Fruit fly (Drosophila melanogaster) whole organism, embryonic: ENCODE results near the gene CG9986.

Experiments used
- Asciz ChIP-seq: fragments of 200-800 bp; sonication (Bioruptor generic); optimal IDR thresholded peaks from 2 replicates; lab custom pipeline; 2017; ENCODE audit warnings: missing biosample characterization, mild to moderate bottlenecking, missing genetic modification characterization, missing genetic modification reagents
- CG10366 ChIP-seq: fragments of 200-800 bp; sonication (Bioruptor generic); IDR thresholded peaks from 2 replicates; pipeline ENCODE4 v1.3.6; 2022; ENCODE audit warnings: missing biosample characterization, missing genetic modification characterization
- CG10462 ChIP-seq: fragments of 200-800 bp; sonication (Bioruptor generic); optimal IDR thresholded peaks from 2 replicates; lab custom pipeline; 2016; ENCODE audit warnings: missing biosample characterization, missing genetic modification characterization
- CG11398 ChIP-seq: fragments of 200-800 bp; sonication (Bioruptor generic); optimal IDR thresholded peaks from 2 replicates; lab custom pipeline; 2016; ENCODE audit warnings: missing biosample characterization, missing genetic modification characterization
- CG12155 ChIP-seq: fragments of 200-800 bp; sonication (Bioruptor generic); optimal IDR thresholded peaks from 3 replicates; lab custom pipeline; 2016; ENCODE audit warnings: missing biosample characterization, missing genetic modification characterization
- CG12391 ChIP-seq: fragments of 200-800 bp; sonication (Bioruptor generic); optimal IDR thresholded peaks from 3 replicates; lab custom pipeline; 2018; ENCODE audit warnings: missing biosample characterization, mild to moderate bottlenecking, missing genetic modification characterization, moderate library complexity
- CG12744 ChIP-seq: fragments of 200-800 bp; sonication (Bioruptor generic); optimal IDR thresholded peaks from 2 replicates; lab custom pipeline; 2016; ENCODE audit warnings: missing biosample characterization, missing genetic modification characterization
- CG12769 ChIP-seq: fragments of 200-800 bp; sonication (Bioruptor generic); optimal IDR thresholded peaks from 2 replicates; lab custom pipeline; 2019; ENCODE audit warnings: missing biosample characterization, mild to moderate bottlenecking, missing genetic modification characterization, moderate library complexity
- CG12942 ChIP-seq: fragments of 200-800 bp; sonication (Bioruptor generic); optimal IDR thresholded peaks from 3 replicates; lab custom pipeline; 2016; ENCODE audit warnings: missing biosample characterization, missing genetic modification characterization
- CG13287 ChIP-seq: fragments of 200-800 bp; sonication (Bioruptor generic); IDR thresholded peaks from 2 replicates; pipeline ENCODE4 v1.3.6; 2022; ENCODE audit warnings: missing biosample characterization, missing genetic modification characterization; ENCODE audit not compliant: partially characterized antibody
- CG13424 ChIP-seq: fragments of 200-800 bp; sonication (Bioruptor generic); optimal IDR thresholded peaks from 2 replicates; lab custom pipeline; 2019; ENCODE audit warnings: missing biosample characterization, mild to moderate bottlenecking, missing genetic modification characterization, moderate library complexity
- CG13624 ChIP-seq: fragments of 200-800 bp; sonication (Bioruptor generic); optimal IDR thresholded peaks from 2 replicates; lab custom pipeline; 2016; ENCODE audit warnings: missing biosample characterization, missing genetic modification characterization
- CG13775 ChIP-seq: fragments of 200-800 bp; sonication (Bioruptor generic); optimal IDR thresholded peaks from 3 replicates; lab custom pipeline; 2017; ENCODE audit warnings: missing biosample characterization, mild to moderate bottlenecking, missing genetic modification characterization
- CG14441 ChIP-seq: fragments of 200-800 bp; sonication (Bioruptor generic); IDR thresholded peaks from 2 replicates; pipeline ENCODE4 v1.3.6; 2022; ENCODE audit warnings: missing biosample characterization, missing genetic modification characterization
- CG14965 ChIP-seq: fragments of 200-800 bp; sonication (Bioruptor generic); optimal IDR thresholded peaks from 2 replicates; lab custom pipeline; 2016; ENCODE audit warnings: missing biosample characterization, missing genetic modification characterization, borderline replicate concordance
- CG16779 ChIP-seq: fragments of 200-800 bp; sonication (Bioruptor generic); IDR thresholded peaks from 2 replicates; pipeline ENCODE4 v1.3.6; 2022; ENCODE audit warnings: missing biosample characterization, missing genetic modification characterization
- CG16863 ChIP-seq: fragments of 200-800 bp; sonication (Bioruptor generic); optimal IDR thresholded peaks from 3 replicates; lab custom pipeline; 2016; ENCODE audit warnings: missing biosample characterization, missing genetic modification characterization
- CG2116 ChIP-seq: fragments of 200-800 bp; sonication (Bioruptor generic); optimal IDR thresholded peaks from 3 replicates; lab custom pipeline; 2018; ENCODE audit warnings: missing biosample characterization, mild to moderate bottlenecking, missing genetic modification characterization
- CG2678 ChIP-seq: fragments of 200-800 bp; sonication (Bioruptor generic); optimal IDR thresholded peaks from 3 replicates; lab custom pipeline; 2019; ENCODE audit warnings: missing biosample characterization, mild to moderate bottlenecking, missing genetic modification characterization, moderate library complexity
- CG3065 ChIP-seq: fragments of 200-800 bp; sonication (Bioruptor generic); optimal IDR thresholded peaks from 2 replicates; lab custom pipeline; 2016; ENCODE audit warnings: missing biosample characterization, missing genetic modification characterization
- CG31365 ChIP-seq: fragments of 200-800 bp; sonication (Bioruptor generic); optimal IDR thresholded peaks from 2 replicates; lab custom pipeline; 2018; ENCODE audit warnings: missing biosample characterization, mild to moderate bottlenecking, missing genetic modification characterization
- CG32532 ChIP-seq: fragments of 200-800 bp; sonication (Bioruptor generic); IDR thresholded peaks from 2 replicates; pipeline ENCODE4 v1.3.6; 2022; ENCODE audit warnings: missing biosample characterization, missing genetic modification characterization
- CG4328 ChIP-seq: fragments of 200-800 bp; sonication (Bioruptor generic); optimal IDR thresholded peaks from 3 replicates; lab custom pipeline; 2017; ENCODE audit warnings: missing biosample characterization, missing genetic modification reagents, missing genetic modification characterization
- CG6654 ChIP-seq: fragments of 200-800 bp; sonication (Bioruptor generic); optimal IDR thresholded peaks from 2 replicates; lab custom pipeline; 2017; ENCODE audit warnings: missing biosample characterization, mild to moderate bottlenecking, missing genetic modification characterization
- CG8290 ChIP-seq, 3 experiments: fragments of 200-800 bp; sonication (Bioruptor generic); optimal IDR thresholded peaks; 2 replicates each; lab custom pipeline; 2016 to 2019; ENCODE audit warnings: missing biosample characterization in 3 of 3, missing genetic modification characterization in 3 of 3, mild to moderate bottlenecking in 2 of 3, moderate library complexity in 1 of 3
- CG9817 ChIP-seq: fragments of 200-800 bp; sonication (Bioruptor generic); optimal IDR thresholded peaks from 2 replicates; lab custom pipeline; 2018; ENCODE audit warnings: missing biosample characterization, mild to moderate bottlenecking, missing genetic modification characterization, moderate library complexity
- D19A ChIP-seq: fragments of 200-800 bp; optimal IDR thresholded peaks from 3 replicates; lab custom pipeline; 2019; ENCODE audit warnings: missing biosample characterization, mild to moderate bottlenecking, missing genetic modification characterization, moderate library complexity
- Deaf1 ChIP-seq: fragments of 200-800 bp; optimal IDR thresholded peaks from 3 replicates; lab custom pipeline; 2019; ENCODE audit warnings: missing biosample characterization, mild to moderate bottlenecking, missing genetic modification characterization, moderate library complexity
- Doc2 ChIP-seq: fragments of 200-800 bp; sonication (Bioruptor generic); IDR thresholded peaks from 2 replicates; pipeline ENCODE4 v1.3.6; 2022; ENCODE audit warnings: missing biosample characterization, missing genetic modification characterization
- Lim3 ChIP-seq: fragments of 200-800 bp; sonication (Bioruptor generic); IDR thresholded peaks from 2 replicates; pipeline ENCODE4 v1.3.6; 2022; ENCODE audit warnings: missing biosample characterization, missing genetic modification characterization
- NK7.1 ChIP-seq: fragments of 200-800 bp; sonication (Bioruptor generic); optimal IDR thresholded peaks from 3 replicates; lab custom pipeline; 2016; ENCODE audit warnings: missing biosample characterization, missing genetic modification characterization
- Taf1 ChIP-seq: fragments of 200-800 bp; sonication (Bioruptor generic); IDR thresholded peaks from 2 replicates; pipeline ENCODE4 v1.3.6; 2022; ENCODE audit warnings: missing biosample characterization, missing genetic modification characterization
- Tbp ChIP-seq: fragments of >200 bp; optimal IDR thresholded peaks from 2 replicates; lab custom pipeline; 2018; ENCODE audit warnings: missing biosample characterization, missing genetic modification characterization
- ap ChIP-seq: fragments of 200-800 bp; sonication (Bioruptor generic); IDR thresholded peaks from 2 replicates; pipeline ENCODE4 v1.3.6; 2022; ENCODE audit warnings: missing biosample characterization, missing genetic modification characterization
- bsh ChIP-seq, 2 experiments: fragments of 200-800 bp; sonication (Bioruptor generic); optimal IDR thresholded peaks; 2 replicates each; lab custom pipeline; 2017 to 2018; ENCODE audit warnings: mild to moderate bottlenecking in 2 of 2, missing biosample characterization in 2 of 2, missing genetic modification characterization in 2 of 2, moderate library complexity in 1 of 2
- chn ChIP-seq: fragments of 200-800 bp; sonication (Bioruptor generic); optimal IDR thresholded peaks from 2 replicates; lab custom pipeline; 2016; ENCODE audit warnings: missing biosample characterization, missing genetic modification characterization
- emc ChIP-seq: fragments of 200-800 bp; sonication (Bioruptor generic); optimal IDR thresholded peaks from 2 replicates; lab custom pipeline; 2016; ENCODE audit warnings: missing biosample characterization, missing genetic modification characterization
- esg ChIP-seq: fragments of 200-800 bp; sonication (Bioruptor generic); conservative IDR thresholded peaks from 2 replicates; pipeline ENCODE4 v1.3.6; 2022; ENCODE audit warnings: missing biosample characterization, missing genetic modification characterization
- h ChIP-seq: fragments of >200 bp; optimal IDR thresholded peaks from 2 replicates; lab custom pipeline; 2017
- mirr ChIP-seq: fragments of 200-800 bp; sonication (Bioruptor generic); optimal IDR thresholded peaks from 3 replicates; lab custom pipeline; 2018; ENCODE audit warnings: missing biosample characterization, mild to moderate bottlenecking, missing genetic modification characterization
- pita ChIP-seq: fragments of 200-800 bp; sonication (Bioruptor generic); optimal IDR thresholded peaks from 2 replicates; lab custom pipeline; 2017; ENCODE audit warnings: missing biosample characterization, mild to moderate bottlenecking, missing genetic modification characterization
- pum ChIP-seq: fragments of 200-800 bp; sonication (Bioruptor generic); optimal IDR thresholded peaks from 2 replicates; lab custom pipeline; 2016; ENCODE audit warnings: missing biosample characterization, missing genetic modification characterization
- sc ChIP-seq, 3 experiments: fragments of >200 bp in 2 of 3; fragments of 200-800 bp in 1 of 3; sonication (Bioruptor generic) in 1 of 3; optimal IDR thresholded peaks; 2 replicates in 2 of 3; 3 replicates in 1 of 3; lab custom pipeline; 2017; ENCODE audit warnings: mild to moderate bottlenecking in 1 of 3, missing biosample characterization in 1 of 3, missing genetic modification characterization in 1 of 3, missing genetic modification reagents in 1 of 3
- sim ChIP-seq: fragments of 200-800 bp; sonication (Bioruptor generic); IDR thresholded peaks from 2 replicates; pipeline ENCODE4 v1.3.6; 2022; ENCODE audit warnings: missing biosample characterization, missing genetic modification characterization
- tio ChIP-seq: fragments of 200-800 bp; sonication (Bioruptor generic); optimal IDR thresholded peaks from 2 replicates; lab custom pipeline; 2017; ENCODE audit warnings: missing biosample characterization, missing genetic modification characterization, inconsistent platforms
- trh ChIP-seq: fragments of 200-800 bp; sonication (Bioruptor generic); optimal IDR thresholded peaks from 2 replicates; lab custom pipeline; 2016; ENCODE audit warnings: missing biosample characterization, missing genetic modification characterization
- vfl ChIP-seq: fragments of 200-800 bp; sonication (Bioruptor generic); optimal IDR thresholded peaks from 2 replicates; lab custom pipeline; 2016; ENCODE audit warnings: missing biosample characterization, missing genetic modification characterization
- vnd ChIP-seq: fragments of 200-800 bp; sonication (Bioruptor generic); IDR thresholded peaks from 3 replicates; pipeline ENCODE4 v1.3.6; 2022; ENCODE audit warnings: missing biosample characterization, missing genetic modification characterization; ENCODE audit not compliant: partially characterized antibody

Gene CG9986

dm6 chr3R:28585076-28585821, 20.6 kb upstream of the CG9986 start, which contains the start of gene fkh (continued):
- TF ChIP-seq mirr (GFP tag; lab: Kevin White, UChicago) (peak; percentile 98), CG13424 (tag; lab: Kevin White, UChicago) (peak; percentile 79), NK7.1 (GFP tag; lab: Kevin White, UChicago) (peak; percentile 94), ap (GFP tag; lab: Robert Waterston, UW) (peak; percentile 42; the same call in 1 of the 2 replicates), CG12769 (peak; percentile 92), vnd (no peak), CG13775 (peak; percentile 84), sc (optimal IDR thresholded peaks at IDR 0.05; lab: Kevin White, UChicago) (no peak), sc (GFP tag; optimal IDR thresholded peaks at IDR 0.05; lab: Kevin White, UChicago) (peak; percentile 94), CG10366 (GFP tag; lab: Robert Waterston, UW) (peak; percentile 53; the same call in 1 of the 2 replicates), CG14965 (GFP tag; lab: Kevin White, UChicago) (peak; percentile 82), h (no peak), emc (peak; percentile 74), CG4328 (peak; percentile 98), CG12391 (peak; percentile 36), CG2116 (GFP tag; lab: Kevin White, UChicago) (peak; percentile 87), CG31365 (tag; lab: Kevin White, UChicago) (peak; percentile 87), CG11398 (peak; percentile 92), bsh (GFP tag; optimal IDR thresholded peaks at IDR 0.05; lab: Kevin White, UChicago) (peak; percentile 16 to 74), CG13624 (GFP tag; lab: Kevin White, UChicago) (peak; percentile 88), CG12744 (GFP tag; lab: Kevin White, UChicago) (peak; percentile 85), sim (GFP tag; lab: Robert Waterston, UW) (peak; percentile 85), pita (GFP tag; lab: Kevin White, UChicago) (no peak), trh (peak; percentile 71), Lim3 (no peak), CG12942 (GFP tag; lab: Kevin White, UChicago) (peak; percentile 88), Tbp (GFP tag; lab: Kevin White, UChicago) (no peak), CG32532 (GFP tag; lab: Robert Waterston, UW) (peak; percentile 70; the same call in 1 of the 2 replicates), Doc2 (GFP tag; lab: Robert Waterston, UW) (no peak), CG14441 (peak; percentile 58; the same call in 1 of the 2 replicates), CG3065 (GFP tag; lab: Kevin White, UChicago) (peak; percentile 90), CG13287 (GFP tag; lab: Robert Waterston, UW) (peak; percentile 37), chn (GFP tag; lab: Kevin White, UChicago) (peak; percentile 74), tio (peak; percentile 76), Asciz (GFP tag; lab: Kevin White, UChicago) (peak; percentile 95), CG12155 (peak; percentile 66), CG8290 (GFP tag; optimal IDR thresholded peaks at IDR 0.05; lab: Kevin White, UChicago) (peak; percentile 87), CG8290 (tag; optimal IDR thresholded peaks at IDR 0.05; lab: Kevin White, UChicago) (peak; percentile 93 to 97), CG16779 (GFP tag; lab: Robert Waterston, UW) (peak; percentile 76; the same call in 1 of the 2 replicates), pum (GFP tag; lab: Kevin White, UChicago) (peak; percentile 77), CG16863 (GFP tag; lab: Kevin White, UChicago) (peak; percentile 93), D19A (tag; lab: Kevin White, UChicago) (peak; percentile 51), CG2678 (peak; percentile 90), CG9817 (tag; lab: Kevin White, UChicago) (peak; percentile 49), Taf1 (peak; percentile 26; the same call in 1 of the 2 replicates), Deaf1 (tag; lab: Kevin White, UChicago) (peak; percentile 59), vfl (GFP tag; lab: Kevin White, UChicago) (peak; percentile 83), esg (no peak), CG10462 (GFP tag; lab: Kevin White, UChicago) (peak; percentile 73), CG6654 (GFP tag; lab: Kevin White, UChicago) (peak; percentile 52)
